Worm (Caenorhabditis elegans): ENCODE results near the gene R11G1.11.

R11G1.11 gene

ce11 chrX:3695826-3696225 lies 41.1 kb downstream of the R11G1.11 start:
- no peak for TF ChIP-seq ceh-43 (GFP tag; optimal IDR thresholded peaks at IDR 0.05)
- TF ChIP-seq mls-2 (tag; optimal IDR thresholded peaks at IDR 0.05) = no peak
- no peak for TF ChIP-seq lin-13 (tag; optimal IDR thresholded peaks at IDR 0.05)
- TF ChIP-seq zip-8 (tag; optimal IDR thresholded peaks at IDR 0.05) = no peak
- no peak for TF ChIP-seq nhr-2 (tag; optimal IDR thresholded peaks at IDR 0.05)
- no peak for TF ChIP-seq bed-3 (GFP tag; optimal IDR thresholded peaks at IDR 0.05)
- TF ChIP-seq ceh-83 (GFP tag; optimal IDR thresholded peaks at IDR 0.05) = no peak
- TF ChIP-seq tbx-8 (GFP tag; optimal IDR thresholded peaks at IDR 0.05) = no peak
- TF ChIP-seq elt-3 (tag; optimal IDR thresholded peaks at IDR 0.05) = no peak
- TF ChIP-seq lsy-2 (tag; optimal IDR thresholded peaks at IDR 0.05) = no peak
- TF ChIP-seq flh-1 (GFP tag; optimal IDR thresholded peaks at IDR 0.05) = no peak
- no peak for TF ChIP-seq lin-32 (GFP tag; optimal IDR thresholded peaks at IDR 0.05)
- no peak for TF ChIP-seq blmp-1 (tag; optimal IDR thresholded peaks at IDR 0.05)
- TF ChIP-seq sem-2 (GFP tag; optimal IDR thresholded peaks at IDR 0.05) = no peak
- no peak for TF ChIP-seq ces-1 (GFP tag; optimal IDR thresholded peaks at IDR 0.05)
- no peak for TF ChIP-seq ceh-39 (tag; optimal IDR thresholded peaks at IDR 0.05)
- no peak for TF ChIP-seq nhr-237 (tag; optimal IDR thresholded peaks at IDR 0.05)
- no peak for TF ChIP-seq unc-62 (GFP tag; optimal IDR thresholded peaks at IDR 0.05)

ce11 chrX:3696603-3697002 lies 41.9 kb downstream of the R11G1.11 start, which contains the start of gene C01C4.3:
Gene C01C4.3, plus strand, starts transcription at chrX:3696903.
- no peak for TF ChIP-seq nhr-2 (tag; optimal IDR thresholded peaks at IDR 0.05)
- TF ChIP-seq blmp-1 (tag; optimal IDR thresholded peaks at IDR 0.05) = no peak
- TF ChIP-seq hlh-1 (tag; optimal IDR thresholded peaks at IDR 0.05) = no peak
- TF ChIP-seq elt-3 (tag; optimal IDR thresholded peaks at IDR 0.05) = no peak
- TF ChIP-seq nhr-76 (tag; optimal IDR thresholded peaks at IDR 0.05) = no peak
- no peak for TF ChIP-seq nhr-28 (tag; optimal IDR thresholded peaks at IDR 0.05)
- TF ChIP-seq cnd-1 (tag; optimal IDR thresholded peaks at IDR 0.05) = no peak
- TF ChIP-seq nhr-12 (tag; optimal IDR thresholded peaks at IDR 0.05) = no peak
- no peak for TF ChIP-seq ceh-39 (tag; optimal IDR thresholded peaks at IDR 0.05)
- no peak for TF ChIP-seq flh-1 (GFP tag; optimal IDR thresholded peaks at IDR 0.05)
- no peak for TF ChIP-seq unc-120 (tag; optimal IDR thresholded peaks at IDR 0.05; ENCODE audit: poor library complexity, severe bottlenecking)
- TF ChIP-seq snpc-4 (tag; optimal IDR thresholded peaks at IDR 0.05) = no peak
- TF ChIP-seq lin-13 (tag; optimal IDR thresholded peaks at IDR 0.05) = no peak
- no peak for TF ChIP-seq elt-1 (tag; optimal IDR thresholded peaks at IDR 0.05; ENCODE audit: borderline replicate concordance, insufficient read depth)
- no peak for TF ChIP-seq M03D4.4 (tag; optimal IDR thresholded peaks at IDR 0.05)
- TF ChIP-seq ceh-43 (GFP tag; optimal IDR thresholded peaks at IDR 0.05) = no peak
- TF ChIP-seq bed-3 (GFP tag; optimal IDR thresholded peaks at IDR 0.05) = no peak
- no peak for TF ChIP-seq ham-2 (GFP tag; optimal IDR thresholded peaks at IDR 0.05)
- TF ChIP-seq drap-1 (GFP tag; optimal IDR thresholded peaks at IDR 0.05) = no peak
- TF ChIP-seq mep-1 (tag; optimal IDR thresholded peaks at IDR 0.05) = no peak

ce11 chrX:3697623-3698022 lies 42.9 kb downstream of the R11G1.11 start:
- TF ChIP-seq sem-2 (GFP tag; optimal IDR thresholded peaks at IDR 0.05) (peak; percentile 69), ceh-43 (GFP tag; optimal IDR thresholded peaks at IDR 0.05) (peak; percentile 84), ceh-83 (GFP tag; optimal IDR thresholded peaks at IDR 0.05) (peak; percentile 95), hlh-1 (tag; optimal IDR thresholded peaks at IDR 0.05) (peak; percentile 5), nhr-76 (tag; optimal IDR thresholded peaks at IDR 0.05) (no peak), elt-1 (tag; optimal IDR thresholded peaks at IDR 0.05; ENCODE audit: borderline replicate concordance, insufficient read depth) (no peak), bed-3 (GFP tag; optimal IDR thresholded peaks at IDR 0.05) (peak; percentile 87), mab-5 (tag; optimal IDR thresholded peaks at IDR 0.05) (no peak), lsy-2 (tag; optimal IDR thresholded peaks at IDR 0.05) (peak; percentile 34), mep-1 (tag; optimal IDR thresholded peaks at IDR 0.05) (peak; percentile 59), lin-32 (GFP tag; optimal IDR thresholded peaks at IDR 0.05) (peak; percentile 76), mls-2 (tag; optimal IDR thresholded peaks at IDR 0.05) (peak; percentile 92), sptf-1 (tag; optimal IDR thresholded peaks at IDR 0.05) (peak; percentile 95), unc-120 (tag; optimal IDR thresholded peaks at IDR 0.05; ENCODE audit: poor library complexity, severe bottlenecking) (peak; percentile 85), tbx-8 (GFP tag; optimal IDR thresholded peaks at IDR 0.05) (peak; percentile 83), pha-4 (tag; optimal IDR thresholded peaks at IDR 0.05) (peak; percentile 28), drap-1 (GFP tag; optimal IDR thresholded peaks at IDR 0.05) (peak; percentile 91), ces-1 (GFP tag; optimal IDR thresholded peaks at IDR 0.05) (peak; percentile 25), blmp-1 (tag; optimal IDR thresholded peaks at IDR 0.05) (peak; percentile 20), M03D4.4 (tag; optimal IDR thresholded peaks at IDR 0.05) (peak; percentile 93), elt-3 (tag; optimal IDR thresholded peaks at IDR 0.05) (no peak), nhr-2 (tag; optimal IDR thresholded peaks at IDR 0.05) (no peak), unc-39 (tag; optimal IDR thresholded peaks at IDR 0.05) (peak; percentile 36), ztf-11 (tag; optimal IDR thresholded peaks at IDR 0.05) (no peak), snpc-4 (tag; optimal IDR thresholded peaks at IDR 0.05) (no peak), ham-2 (GFP tag; optimal IDR thresholded peaks at IDR 0.05) (peak; percentile 68), zip-8 (tag; optimal IDR thresholded peaks at IDR 0.05) (no peak), ceh-39 (tag; optimal IDR thresholded peaks at IDR 0.05) (no peak), cnd-1 (tag; optimal IDR thresholded peaks at IDR 0.05) (peak; percentile 90), unc-62 (GFP tag; optimal IDR thresholded peaks at IDR 0.05) (peak; percentile 21), nhr-28 (tag; optimal IDR thresholded peaks at IDR 0.05) (no peak), nhr-237 (tag; optimal IDR thresholded peaks at IDR 0.05) (peak; percentile 12), flh-1 (GFP tag; optimal IDR thresholded peaks at IDR 0.05) (peak; percentile 69), lin-13 (tag; optimal IDR thresholded peaks at IDR 0.05) (peak; percentile 32), nhr-12 (tag; optimal IDR thresholded peaks at IDR 0.05) (no peak)

Data from whole organism, mixed stage, embryonic.